In genomic region chrX:17030169-17030914, ce11 we compare ENCODE assay signal across 1 worm cellular context.
TF ChIP-seq lines count a peak whose summit lies in the region.

TSS of gene ptrn-1 (minus strand) at chrX:17030219.

TF ChIP-seq in whole organism, L4 larva, 104 proteins besides CTCF, POLR2A, EP300 and RAD21 (continued from another document):
- TF ChIP-seq lin-15B (tag; optimal IDR thresholded peaks at IDR 0.05; lab: Kevin White, UChicago) (no peak), spr-3 (GFP tag; optimal IDR thresholded peaks at IDR 0.05; lab: Kevin White, UChicago) (no peak), lin-38 (GFP tag; IDR thresholded peaks at IDR 0.05; lab: Robert Waterston, UW) (no peak), daf-8 (GFP tag; IDR thresholded peaks at IDR 0.05; lab: Robert Waterston, UW) (no peak), Y75B8A.6 (GFP tag; IDR thresholded peaks at IDR 0.05; lab: Robert Waterston, UW) (no peak), madf-5 (GFP tag; IDR thresholded peaks at IDR 0.05; lab: Robert Waterston, UW) (no peak), dve-1 (tag; optimal IDR thresholded peaks at IDR 0.05; lab: Kevin White, UChicago; ENCODE audit: insufficient read depth) (peak; percentile 74), T26A8.4 (GFP tag; IDR thresholded peaks at IDR 0.05; lab: Robert Waterston, UW) (0 out of 2 replicates have a peak, but pooled peaks have one; percentile 31), lim-7 (GFP tag; IDR thresholded peaks at IDR 0.05; lab: Robert Waterston, UW) (no peak), F49E8.2 (tag; optimal IDR thresholded peaks at IDR 0.05; lab: Kevin White, UChicago; ENCODE audit: borderline replicate concordance) (no peak), pha-4 (GFP tag; IDR thresholded peaks at IDR 0.05; lab: Robert Waterston, UW) (0 out of 2 replicates have a peak, but pooled peaks have one; percentile 29), pha-4 (tag; optimal IDR thresholded peaks at IDR 0.05; lab: Kevin White, UChicago) (peak; percentile 2), daf-16 (GFP tag; optimal IDR thresholded peaks at IDR 0.05; lab: Kevin White, UChicago) (no peak), daf-16 (tag; optimal IDR thresholded peaks at IDR 0.05; lab: Kevin White, UChicago) (peak; percentile 57), cey-2 (tag; optimal IDR thresholded peaks at IDR 0.05; lab: Kevin White, UChicago; ENCODE audit: borderline replicate concordance, insufficient read depth) (no peak), hif-1 (tag; optimal IDR thresholded peaks at IDR 0.05; lab: Kevin White, UChicago) (peak in 1 of 2 experiments; percentile 33), dmd-9 (GFP tag; IDR thresholded peaks at IDR 0.05; lab: Robert Waterston, UW) (0 out of 2 replicates have a peak, but pooled peaks have one; percentile 31), zag-1 (tag; optimal IDR thresholded peaks at IDR 0.05; lab: Kevin White, UChicago) (no peak), zip-11 (GFP tag; IDR thresholded peaks at IDR 0.05; lab: Robert Waterston, UW) (no peak), mdt-29 (GFP tag; IDR thresholded peaks at IDR 0.05; lab: Robert Waterston, UW) (no peak), ceh-62 (tag; optimal IDR thresholded peaks at IDR 0.05; lab: Kevin White, UChicago) (no peak), tag-97 (GFP tag; IDR thresholded peaks at IDR 0.05; lab: Robert Waterston, UW) (no peak), egl-43 (GFP tag; IDR thresholded peaks at IDR 0.05; lab: Robert Waterston, UW) (no peak), spr-1 (tag; optimal IDR thresholded peaks at IDR 0.05; lab: Kevin White, UChicago) (no peak), php-3 (GFP tag; IDR thresholded peaks at IDR 0.05; lab: Robert Waterston, UW) (no peak)
